Fruit fly (Drosophila melanogaster) whole organism, prepupa: ENCODE measurements around the gene ZnT77C.

ENCODE experiments used
- Blimp-1 ChIP-seq: fragments of 200-800 bp; sonication (Bioruptor generic); optimal IDR thresholded peaks from 3 replicates; lab custom pipeline; 2017; ENCODE audit warnings: missing biosample characterization, missing genetic modification characterization, mild to moderate bottlenecking, moderate library complexity, missing genetic modification reagents
- CG10631 ChIP-seq: fragments of 200-800 bp; sonication (Bioruptor generic); optimal IDR thresholded peaks from 2 replicates; lab custom pipeline; 2016; ENCODE audit warnings: missing biosample characterization, missing genetic modification characterization
- CG10669 ChIP-seq: fragments of 200-800 bp; sonication (Bioruptor generic); optimal IDR thresholded peaks from 3 replicates; lab custom pipeline; 2018; ENCODE audit warnings: missing biosample characterization, mild to moderate bottlenecking, missing genetic modification characterization, moderate library complexity
- CG11762 ChIP-seq: fragments of 200-800 bp; sonication (Bioruptor generic); optimal IDR thresholded peaks from 3 replicates; lab custom pipeline; 2016; ENCODE audit warnings: missing biosample characterization, missing genetic modification characterization; ENCODE audit not compliant: insufficient read depth
- CG11902 ChIP-seq: fragments of 200-800 bp; sonication (Bioruptor generic); optimal IDR thresholded peaks from 3 replicates; lab custom pipeline; 2016; ENCODE audit warnings: missing biosample characterization, missing genetic modification characterization
- CG15336 ChIP-seq: fragments of 200-800 bp; sonication (Bioruptor generic); IDR thresholded peaks from 2 replicates; pipeline ENCODE4 v1.3.6; 2022; ENCODE audit warnings: missing biosample characterization, missing genetic modification characterization
- CG16779 ChIP-seq: fragments of 200-800 bp; sonication (Bioruptor generic); optimal IDR thresholded peaks from 3 replicates; lab custom pipeline; 2017; ENCODE audit warnings: missing biosample characterization, mild to moderate bottlenecking, missing genetic modification characterization
- CG3032 ChIP-seq: fragments of 200-800 bp; optimal IDR thresholded peaks from 2 replicates; lab custom pipeline; 2019; ENCODE audit warnings: missing biosample characterization, mild to moderate bottlenecking, missing genetic modification characterization, moderate library complexity
- CG31627 ChIP-seq: fragments of 200-800 bp; sonication (Bioruptor generic); optimal IDR thresholded peaks from 3 replicates; lab custom pipeline; 2016; ENCODE audit warnings: missing biosample characterization, missing genetic modification characterization
- CG32006 ChIP-seq: fragments of 200-800 bp; sonication (Bioruptor generic); optimal IDR thresholded peaks from 3 replicates; lab custom pipeline; 2017; ENCODE audit warnings: missing biosample characterization, mild to moderate bottlenecking, missing genetic modification characterization
- CG34406 ChIP-seq: fragments of 200-800 bp; sonication (Bioruptor generic); optimal IDR thresholded peaks from 3 replicates; lab custom pipeline; 2016; ENCODE audit warnings: missing biosample characterization, missing genetic modification characterization
- CG3919 ChIP-seq: fragments of 200-800 bp; sonication (Bioruptor generic); optimal IDR thresholded peaks from 3 replicates; lab custom pipeline; 2016; ENCODE audit warnings: missing biosample characterization, missing genetic modification characterization
- CG4318 ChIP-seq: fragments of 200-800 bp; sonication (Bioruptor generic); optimal IDR thresholded peaks from 3 replicates; lab custom pipeline; 2017; ENCODE audit warnings: missing biosample characterization, mild to moderate bottlenecking, missing genetic modification characterization
- CG6163 ChIP-seq: fragments of 200-800 bp; sonication (Bioruptor generic); IDR thresholded peaks from 3 replicates; pipeline ENCODE4 v1.3.6; 2022; ENCODE audit warnings: missing biosample characterization, missing genetic modification characterization
- CG6792 ChIP-seq: fragments of 200-800 bp; sonication (Bioruptor generic); optimal IDR thresholded peaks from 3 replicates; lab custom pipeline; 2016; ENCODE audit warnings: missing biosample characterization, missing genetic modification characterization
- CG6808 ChIP-seq: fragments of 200-800 bp; sonication (Bioruptor generic); optimal IDR thresholded peaks from 3 replicates; lab custom pipeline; 2017; ENCODE audit warnings: missing biosample characterization, missing genetic modification characterization, mild to moderate bottlenecking, moderate library complexity, missing genetic modification reagents
- CG6854 ChIP-seq: fragments of 200-800 bp; sonication (Bioruptor generic); optimal IDR thresholded peaks from 2 replicates; lab custom pipeline; 2017; ENCODE audit warnings: missing biosample characterization, mild to moderate bottlenecking, missing genetic modification characterization
- CG8119 ChIP-seq: fragments of 200-800 bp; sonication (Bioruptor generic); IDR thresholded peaks from 3 replicates; pipeline ENCODE4 v1.3.6; 2022; ENCODE audit warnings: missing biosample characterization, missing genetic modification characterization
- CG8319 ChIP-seq: fragments of 200-800 bp; sonication (Bioruptor generic); optimal IDR thresholded peaks from 3 replicates; lab custom pipeline; 2016; ENCODE audit warnings: missing biosample characterization, missing genetic modification characterization
- CG8632 ChIP-seq: fragments of 200-800 bp; sonication (Bioruptor generic); optimal IDR thresholded peaks from 3 replicates; lab custom pipeline; 2016; ENCODE audit warnings: missing biosample characterization, missing genetic modification characterization
- CG9139 ChIP-seq: fragments of 200-800 bp; sonication (Bioruptor generic); optimal IDR thresholded peaks from 3 replicates; lab custom pipeline; 2017; ENCODE audit warnings: missing biosample characterization, mild to moderate bottlenecking, missing genetic modification characterization
- Eip75B ChIP-seq: fragments of 200-800 bp; sonication (Bioruptor generic); optimal IDR thresholded peaks from 3 replicates; lab custom pipeline; 2016; ENCODE audit warnings: missing biosample characterization, missing genetic modification characterization
- Eip78C ChIP-seq: fragments of 200-800 bp; sonication (Bioruptor generic); peaks from one replicate; lab custom pipeline; 2016; ENCODE audit warnings: missing biosample characterization, missing genetic modification characterization
- Eip93F ChIP-seq: fragments of 200-800 bp; sonication (Bioruptor generic); optimal IDR thresholded peaks from 2 replicates; lab custom pipeline; 2016; ENCODE audit warnings: missing biosample characterization, mild to moderate bottlenecking, missing genetic modification characterization
- Ets96B ChIP-seq: fragments of 200-800 bp; optimal IDR thresholded peaks from 2 replicates; lab custom pipeline; 2019; ENCODE audit warnings: missing biosample characterization, mild to moderate bottlenecking, missing genetic modification characterization, moderate library complexity
- Gug ChIP-seq: fragments of 200-800 bp; sonication (Bioruptor generic); IDR thresholded peaks from 2 replicates; pipeline ENCODE4 v1.3.6; 2022; ENCODE audit warnings: missing biosample characterization, missing genetic modification characterization
- Hr38 ChIP-seq: sonication (Bioruptor generic); optimal IDR thresholded peaks from 2 replicates; lab custom pipeline; 2016; ENCODE audit warnings: missing biosample characterization, missing genetic modification characterization
- Hr39 ChIP-seq: fragments of 200-800 bp; sonication (Bioruptor generic); optimal IDR thresholded peaks from 2 replicates; lab custom pipeline; 2016; ENCODE audit warnings: missing biosample characterization, missing genetic modification characterization
- Hr4 ChIP-seq: fragments of 200-800 bp; sonication (Bioruptor generic); optimal IDR thresholded peaks from 3 replicates; lab custom pipeline; 2016; ENCODE audit warnings: missing biosample characterization, missing genetic modification characterization
- Lpt ChIP-seq: fragments of 200-800 bp; sonication (Bioruptor generic); optimal IDR thresholded peaks from 3 replicates; lab custom pipeline; 2016; ENCODE audit warnings: missing biosample characterization, missing genetic modification characterization
- Met ChIP-seq: fragments of 200-800 bp; sonication (Bioruptor generic); optimal IDR thresholded peaks from 3 replicates; lab custom pipeline; 2016; ENCODE audit warnings: missing biosample characterization, missing genetic modification characterization
- Smox ChIP-seq: fragments of 200-800 bp; sonication (Bioruptor generic); optimal IDR thresholded peaks from 3 replicates; lab custom pipeline; 2016; ENCODE audit warnings: missing biosample characterization, missing genetic modification characterization
- Sox102F ChIP-seq: fragments of 200-800 bp; sonication (Bioruptor generic); optimal IDR thresholded peaks from 2 replicates; lab custom pipeline; 2016; ENCODE audit warnings: missing biosample characterization, mild to moderate bottlenecking, missing genetic modification characterization
- Sox14 ChIP-seq: fragments of 200-800 bp; sonication (Bioruptor generic); optimal IDR thresholded peaks from 3 replicates; lab custom pipeline; 2016; ENCODE audit warnings: missing biosample characterization, missing genetic modification characterization
- Sox15 ChIP-seq: fragments of 200-800 bp; sonication (Bioruptor generic); optimal IDR thresholded peaks from 3 replicates; lab custom pipeline; 2016; ENCODE audit warnings: missing biosample characterization, missing genetic modification characterization
- achi ChIP-seq: fragments of 200-800 bp; sonication (Bioruptor generic); optimal IDR thresholded peaks from 3 replicates; lab custom pipeline; 2016; ENCODE audit warnings: missing biosample characterization, missing genetic modification characterization
- acj6 ChIP-seq: fragments of 200-800 bp; sonication (Bioruptor generic); optimal IDR thresholded peaks from 3 replicates; lab custom pipeline; 2016; ENCODE audit warnings: missing biosample characterization, missing genetic modification characterization
- dac ChIP-seq: fragments of 200-800 bp; sonication (Bioruptor generic); optimal IDR thresholded peaks from 2 replicates; lab custom pipeline; 2017; ENCODE audit warnings: missing biosample characterization, mild to moderate bottlenecking, missing genetic modification characterization
- eg ChIP-seq: fragments of 200-800 bp; sonication (Bioruptor generic); IDR thresholded peaks from 3 replicates; pipeline ENCODE4 v1.3.6; 2022; ENCODE audit warnings: missing biosample characterization, missing genetic modification characterization
- esn ChIP-seq: fragments of 200-800 bp; sonication (Bioruptor generic); optimal IDR thresholded peaks from 2 replicates; lab custom pipeline; 2016; ENCODE audit warnings: missing biosample characterization, mild to moderate bottlenecking, missing genetic modification characterization, moderate library complexity
- fd59A ChIP-seq: fragments of 200-800 bp; sonication (Bioruptor generic); optimal IDR thresholded peaks from 2 replicates; lab custom pipeline; 2017; ENCODE audit warnings: missing biosample characterization, mild to moderate bottlenecking, missing genetic modification characterization, missing genetic modification reagents
- fkh ChIP-seq: fragments of 200-800 bp; sonication (Bioruptor generic); optimal IDR thresholded peaks from 3 replicates; lab custom pipeline; 2017; ENCODE audit warnings: missing biosample characterization, mild to moderate bottlenecking, missing genetic modification characterization, moderate library complexity
- net ChIP-seq: fragments of 200-800 bp; sonication (Bioruptor generic); optimal IDR thresholded peaks from 3 replicates; lab custom pipeline; 2016; ENCODE audit warnings: missing biosample characterization, missing genetic modification characterization
- pdm3 ChIP-seq: fragments of 200-800 bp; sonication (Bioruptor generic); optimal IDR thresholded peaks from 3 replicates; lab custom pipeline; 2016; ENCODE audit warnings: missing biosample characterization, missing genetic modification characterization
- salr ChIP-seq, 2 experiments: fragments of 200-800 bp; sonication (Bioruptor generic); optimal IDR thresholded peaks; 3 replicates each; lab custom pipeline; 2016 to 2018; ENCODE audit warnings: missing biosample characterization in 2 of 2, missing genetic modification characterization in 2 of 2, mild to moderate bottlenecking in 1 of 2
- spab ChIP-seq: fragments of 200-800 bp; sonication (Bioruptor generic); optimal IDR thresholded peaks from 2 replicates; lab custom pipeline; 2017; ENCODE audit warnings: missing biosample characterization, mild to moderate bottlenecking, missing genetic modification characterization, missing genetic modification reagents
- ss ChIP-seq, 2 experiments: fragments of 200-800 bp; sonication (Bioruptor generic); optimal IDR thresholded peaks; 2 replicates in 1 of 2; 3 replicates in 1 of 2; lab custom pipeline; 2017 to 2018; ENCODE audit warnings: mild to moderate bottlenecking in 2 of 2, missing biosample characterization in 2 of 2, missing genetic modification characterization in 2 of 2, moderate library complexity in 1 of 2
- svp ChIP-seq: fragments of 200-800 bp; sonication (Bioruptor generic); peaks from one replicate; lab custom pipeline; 2016; ENCODE audit warnings: missing biosample characterization, missing genetic modification characterization
- topi ChIP-seq: fragments of 200-800 bp; sonication (Bioruptor generic); optimal IDR thresholded peaks from 3 replicates; lab custom pipeline; 2016; ENCODE audit warnings: missing biosample characterization, missing genetic modification characterization
- vri ChIP-seq: fragments of 200-800 bp; sonication (Bioruptor generic); optimal IDR thresholded peaks from 3 replicates; lab custom pipeline; 2016; ENCODE audit warnings: missing biosample characterization, mild to moderate bottlenecking, missing genetic modification characterization

ZnT77C gene

dm6 chr3L:20517897-20518804 lies 23.4 kb upstream of the ZnT77C start:
- TF ChIP-seq CG9139 (peak; percentile 70), acj6 (peak; percentile 10), Sox102F (GFP tag; lab: Kevin White, UChicago) (peak; percentile 20), CG31627 (GFP tag; lab: Kevin White, UChicago) (peak; percentile 46), net (peak; percentile 17), CG6792 (GFP tag; lab: Kevin White, UChicago) (no peak), Blimp-1 (GFP tag; lab: Kevin White, UChicago) (peak; percentile 13), pdm3 (GFP tag; lab: Kevin White, UChicago) (peak; percentile 36), Sox15 (no peak), Hr4 (peak; percentile 59), CG8119 (GFP tag; lab: Robert Waterston, UW) (peak; percentile 43; the same call in 2 of the 3 replicates), Hr39 (GFP tag; lab: Kevin White, UChicago) (peak; percentile 55), CG11762 (GFP tag; lab: Kevin White, UChicago) (no peak), CG3919 (GFP tag; lab: Kevin White, UChicago) (peak; percentile 26), Met (GFP tag; lab: Kevin White, UChicago) (peak; percentile 57), ss (GFP tag; optimal IDR thresholded peaks at IDR 0.05; lab: Kevin White, UChicago) (peak; percentile 73 to 78), Ets96B (tag; lab: Kevin White, UChicago) (peak; percentile 26), CG10631 (peak; percentile 21), CG3032 (tag; lab: Kevin White, UChicago) (peak; percentile 5), dac (GFP tag; lab: Kevin White, UChicago) (no peak), Eip78C (peak; percentile 81), CG6163 (GFP tag; lab: Robert Waterston, UW) (peak; percentile 88), vri (peak; percentile 47), CG34406 (GFP tag; lab: Kevin White, UChicago) (no peak), esn (GFP tag; lab: Kevin White, UChicago) (peak; percentile 58), Lpt (peak; percentile 41), Gug (no peak), Hr38 (GFP tag; lab: Kevin White, UChicago) (no peak), CG8319 (GFP tag; lab: Kevin White, UChicago) (no peak), topi (GFP tag; lab: Kevin White, UChicago) (peak; percentile 57), CG15336 (GFP tag; lab: Robert Waterston, UW) (0 out of 2 replicates have a peak, but pooled peaks have one; percentile 7), svp (GFP tag; lab: Kevin White, UChicago) (peak; percentile 88), Smox (GFP tag; lab: Kevin White, UChicago) (peak; percentile 56), CG11902 (no peak), achi (GFP tag; lab: Kevin White, UChicago) (peak; percentile 22), CG4318 (GFP tag; lab: Kevin White, UChicago) (no peak), eg (GFP tag; lab: Robert Waterston, UW) (peak; percentile 37; the same call in 1 of the 3 replicates), CG16779 (tag; lab: Kevin White, UChicago) (peak; percentile 34), fd59A (no peak), CG10669 (GFP tag; lab: Kevin White, UChicago) (peak; percentile 5), spab (GFP tag; lab: Kevin White, UChicago) (peak; percentile 52), CG6808 (GFP tag; lab: Kevin White, UChicago) (peak; percentile 72), fkh (GFP tag; lab: Kevin White, UChicago) (peak; percentile 85), CG8632 (GFP tag; lab: Kevin White, UChicago) (peak; percentile 38), salr (GFP tag; optimal IDR thresholded peaks at IDR 0.05; lab: Kevin White, UChicago) (peak in 1 of 2 experiments; percentile 41), Eip75B (GFP tag; lab: Kevin White, UChicago) (peak; percentile 14), Sox14 (GFP tag; lab: Kevin White, UChicago) (peak; percentile 95), CG6854 (GFP tag; lab: Kevin White, UChicago) (peak; percentile 67), CG32006 (GFP tag; lab: Kevin White, UChicago) (peak; percentile 33), Eip93F (GFP tag; lab: Kevin White, UChicago) (no peak)
